Worm (Caenorhabditis elegans) whole organism, L4/young adult: ENCODE data around the gene pmp-4.

Experiments used
- W03F9.2 ChIP-seq: fragments of 150-350 bp; optimal IDR thresholded peaks from 2 replicates; lab custom pipeline; 2014; ENCODE audit warnings: missing biosample characterization, missing genetic modification characterization
- dao-5 ChIP-seq: sonication (generic microtip); optimal IDR thresholded peaks from 2 replicates; lab custom pipeline; 2016; ENCODE audit warnings: missing genotype, missing genetic modification characterization, moderate library complexity, missing compliant biosample characterization
- him-1 ChIP-seq: sonication (generic microtip); optimal IDR thresholded peaks from 2 replicates; lab custom pipeline; 2016; ENCODE audit warnings: missing genotype, missing genetic modification reagents, missing genetic modification characterization, missing compliant biosample characterization

pmp-4 gene

ce11 chrIV:17405530-17405929 is at the start of gene pmp-4:
Gene pmp-4, minus strand, starts transcription at chrIV:17405630.
- TF ChIP-seq dao-5 (no peak), W03F9.2 (no peak), him-1 (tag; lab: Kevin White, UChicago) (no peak)

- TF ChIP-seq him-1 (tag; lab: Kevin White, UChicago) (no peak), dao-5 (no peak), W03F9.2 (no peak)
Measured at ce11 chrIV:17453996-17454395, 48.6 kb upstream of the pmp-4 start.

ce11 chrIV:17453200-17453599 is 47.8 kb upstream of the pmp-4 start:
- no peak for TF ChIP-seq him-1 (tag; lab: Kevin White, UChicago)
- no peak for TF ChIP-seq dao-5
- TF ChIP-seq W03F9.2, result no peak

- TF ChIP-seq him-1 (tag; lab: Kevin White, UChicago), result no peak
- TF ChIP-seq dao-5, result no peak
- TF ChIP-seq W03F9.2, result no peak
Measured at ce11 chrIV:17450443-17450842, 45.0 kb upstream of the pmp-4 start, which contains the start of gene F11E6.8. Gene F11E6.8, minus strand, starts transcription at chrIV:17450543.

- TF ChIP-seq W03F9.2 (no peak), dao-5 (no peak), him-1 (tag; lab: Kevin White, UChicago) (no peak)
Measured at ce11 chrIV:17448319-17448718, 42.9 kb upstream of the pmp-4 start.

ce11 chrIV:17442503-17442902 is 37.1 kb upstream of the pmp-4 start, which contains the start of gene F11E6.11:
Gene F11E6.11, plus strand, starts transcription at chrIV:17442827.
- TF ChIP-seq W03F9.2, result no peak

- no peak for TF ChIP-seq dao-5
- no peak for TF ChIP-seq W03F9.2
- TF ChIP-seq him-1 (tag; lab: Kevin White, UChicago), result no peak
Measured at ce11 chrIV:17441260-17441659, 35.8 kb upstream of the pmp-4 start.

ce11 chrIV:17440417-17440816 is 35.0 kb upstream of the pmp-4 start, which contains the start of gene F08A7.1:
Gene F08A7.1, plus strand, starts transcription at chrIV:17440607.
- TF ChIP-seq W03F9.2, result no peak
- TF ChIP-seq dao-5, result no peak
- TF ChIP-seq him-1 (tag; lab: Kevin White, UChicago), result no peak

- TF ChIP-seq dao-5 (no peak), him-1 (tag; lab: Kevin White, UChicago) (no peak), W03F9.2 (no peak)
Measured at ce11 chrIV:17440001-17440400, 34.6 kb upstream of the pmp-4 start, which contains the start of gene C06A12.19. Gene C06A12.19, minus strand, starts transcription at chrIV:17440101.

ce11 chrIV:17437038-17437437 is 31.6 kb upstream of the pmp-4 start, which contains the start of gene C06A12.8:
Gene C06A12.8, plus strand, starts transcription at chrIV:17437338.
- TF ChIP-seq dao-5, result no peak
- TF ChIP-seq him-1 (tag; lab: Kevin White, UChicago), result no peak
- no peak for TF ChIP-seq W03F9.2

- TF ChIP-seq him-1 (tag; lab: Kevin White, UChicago) (no peak), dao-5 (no peak), W03F9.2 (no peak)
Measured at ce11 chrIV:17436552-17436951, 31.1 kb upstream of the pmp-4 start, which contains the start of gene gcy-27. Gene gcy-27, minus strand, starts transcription at chrIV:17436652.

ce11 chrIV:17435228-17435627 is 29.8 kb upstream of the pmp-4 start:
- TF ChIP-seq him-1 (tag; lab: Kevin White, UChicago) (no peak), W03F9.2 (no peak), dao-5 (no peak)

- TF ChIP-seq dao-5 (no peak), him-1 (tag; lab: Kevin White, UChicago) (no peak), W03F9.2 (no peak)
Measured at ce11 chrIV:17432223-17432826, 26.9 kb upstream of the pmp-4 start.

ce11 chrIV:17431287-17431686 is 25.9 kb upstream of the pmp-4 start, which contains the start of gene lact-6:
Gene lact-6, minus strand, starts transcription at chrIV:17431387.
- no peak for TF ChIP-seq him-1 (tag; lab: Kevin White, UChicago)
- TF ChIP-seq dao-5, result no peak
- TF ChIP-seq W03F9.2, result no peak

- TF ChIP-seq dao-5 (no peak), W03F9.2 (no peak), him-1 (tag; lab: Kevin White, UChicago) (no peak)
Measured at ce11 chrIV:17427423-17427822, 22.0 kb upstream of the pmp-4 start, which contains the start of gene C06A12.3. Gene C06A12.3, plus strand, starts transcription at chrIV:17427723.

- TF ChIP-seq W03F9.2, result no peak
- no peak for TF ChIP-seq dao-5
- no peak for TF ChIP-seq him-1 (tag; lab: Kevin White, UChicago)
Measured at ce11 chrIV:17426970-17427369, 21.5 kb upstream of the pmp-4 start.
